Fruit fly (Drosophila melanogaster): ENCODE measurements around the gene DNAlig3.
A peak's percentile ranks its signal among the peaks of the same experiment; 100 is the strongest.

DNA sequence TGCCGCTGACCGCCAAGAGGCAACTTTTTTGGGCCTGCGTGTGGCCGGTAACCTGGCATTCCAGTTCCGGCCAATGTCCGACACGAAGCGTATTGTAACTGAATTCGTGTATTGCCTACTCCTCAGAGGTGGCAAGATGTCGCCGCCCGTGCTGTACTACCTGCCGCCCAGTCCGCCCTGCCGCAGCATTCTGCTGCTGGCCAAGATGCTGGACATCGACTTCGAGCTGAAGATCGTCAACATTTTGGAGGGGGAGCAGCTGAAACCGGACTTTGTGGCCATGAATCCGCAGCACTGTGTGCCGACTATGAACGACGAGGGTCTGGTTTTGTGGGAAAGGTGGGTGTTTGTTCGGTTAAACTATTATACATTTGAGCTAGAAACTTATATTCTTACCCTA is 17.4 kb downstream of the DNAlig3 start:
- TF ChIP-seq CG8301 (tag; optimal IDR thresholded peaks at IDR 0.05) = no peak
- TF ChIP-seq CG13204 (GFP tag; optimal IDR thresholded peaks at IDR 0.05) = no peak
- no peak for TF ChIP-seq Snoo (tag; optimal IDR thresholded peaks at IDR 0.05)
- no peak for TF ChIP-seq CG17806 (tag; optimal IDR thresholded peaks at IDR 0.05)
- TF ChIP-seq CG9948 (tag; optimal IDR thresholded peaks at IDR 0.05) = no peak
- peak; percentile 84 for TF ChIP-seq CG4496 (GFP tag; IDR thresholded peaks at IDR 0.05)
- no peak for TF ChIP-seq CG10348 (GFP tag; IDR thresholded peaks at IDR 0.05)
- TF ChIP-seq EcR (GFP tag; optimal IDR thresholded peaks at IDR 0.05) = no peak
- TF ChIP-seq Pif1A (GFP tag; optimal IDR thresholded peaks at IDR 0.05) = no peak

Measured in whole organism, pupa.